Fruit fly (Drosophila melanogaster) whole organism, prepupa: ENCODE data around the gene CG9586.

Source experiments
- CG11294 ChIP-seq: fragments of 200-800 bp; sonication (Bioruptor generic); IDR thresholded peaks from 2 replicates; pipeline ENCODE4 v1.3.6; 2022; ENCODE audit warnings: missing biosample characterization, missing genetic modification characterization
- CG11762 ChIP-seq: fragments of 200-800 bp; sonication (Bioruptor generic); optimal IDR thresholded peaks from 3 replicates; lab custom pipeline; 2016; ENCODE audit warnings: missing biosample characterization, missing genetic modification characterization; ENCODE audit not compliant: insufficient read depth
- CG11902 ChIP-seq: fragments of 200-800 bp; sonication (Bioruptor generic); optimal IDR thresholded peaks from 3 replicates; lab custom pipeline; 2016; ENCODE audit warnings: missing biosample characterization, missing genetic modification characterization
- CG3032 ChIP-seq: fragments of 200-800 bp; optimal IDR thresholded peaks from 2 replicates; lab custom pipeline; 2019; ENCODE audit warnings: missing biosample characterization, mild to moderate bottlenecking, missing genetic modification characterization, moderate library complexity
- CG32006 ChIP-seq: fragments of 200-800 bp; sonication (Bioruptor generic); optimal IDR thresholded peaks from 3 replicates; lab custom pipeline; 2017; ENCODE audit warnings: missing biosample characterization, mild to moderate bottlenecking, missing genetic modification characterization
- CG34406 ChIP-seq: fragments of 200-800 bp; sonication (Bioruptor generic); optimal IDR thresholded peaks from 3 replicates; lab custom pipeline; 2016; ENCODE audit warnings: missing biosample characterization, missing genetic modification characterization
- CG4318 ChIP-seq: fragments of 200-800 bp; sonication (Bioruptor generic); optimal IDR thresholded peaks from 3 replicates; lab custom pipeline; 2017; ENCODE audit warnings: missing biosample characterization, mild to moderate bottlenecking, missing genetic modification characterization
- CG6163 ChIP-seq: fragments of 200-800 bp; sonication (Bioruptor generic); IDR thresholded peaks from 3 replicates; pipeline ENCODE4 v1.3.6; 2022; ENCODE audit warnings: missing biosample characterization, missing genetic modification characterization
- CG6276 ChIP-seq: fragments of 200-800 bp; sonication (Bioruptor generic); optimal IDR thresholded peaks from 2 replicates; lab custom pipeline; 2017; ENCODE audit warnings: missing biosample characterization, mild to moderate bottlenecking, missing genetic modification characterization
- CG6792 ChIP-seq: fragments of 200-800 bp; sonication (Bioruptor generic); optimal IDR thresholded peaks from 3 replicates; lab custom pipeline; 2016; ENCODE audit warnings: missing biosample characterization, missing genetic modification characterization
- CG6808 ChIP-seq: fragments of 200-800 bp; sonication (Bioruptor generic); optimal IDR thresholded peaks from 3 replicates; lab custom pipeline; 2017; ENCODE audit warnings: missing biosample characterization, missing genetic modification characterization, mild to moderate bottlenecking, moderate library complexity, missing genetic modification reagents
- CG8119 ChIP-seq: fragments of 200-800 bp; sonication (Bioruptor generic); IDR thresholded peaks from 3 replicates; pipeline ENCODE4 v1.3.6; 2022; ENCODE audit warnings: missing biosample characterization, missing genetic modification characterization
- CG8319 ChIP-seq: fragments of 200-800 bp; sonication (Bioruptor generic); optimal IDR thresholded peaks from 3 replicates; lab custom pipeline; 2016; ENCODE audit warnings: missing biosample characterization, missing genetic modification characterization
- CG8632 ChIP-seq: fragments of 200-800 bp; sonication (Bioruptor generic); optimal IDR thresholded peaks from 3 replicates; lab custom pipeline; 2016; ENCODE audit warnings: missing biosample characterization, missing genetic modification characterization
- CG9139 ChIP-seq: fragments of 200-800 bp; sonication (Bioruptor generic); optimal IDR thresholded peaks from 3 replicates; lab custom pipeline; 2017; ENCODE audit warnings: missing biosample characterization, mild to moderate bottlenecking, missing genetic modification characterization
- Eip75B ChIP-seq: fragments of 200-800 bp; sonication (Bioruptor generic); optimal IDR thresholded peaks from 3 replicates; lab custom pipeline; 2016; ENCODE audit warnings: missing biosample characterization, missing genetic modification characterization
- Eip78C ChIP-seq: fragments of 200-800 bp; sonication (Bioruptor generic); peaks from one replicate; lab custom pipeline; 2016; ENCODE audit warnings: missing biosample characterization, missing genetic modification characterization
- Eip93F ChIP-seq: fragments of 200-800 bp; sonication (Bioruptor generic); optimal IDR thresholded peaks from 2 replicates; lab custom pipeline; 2016; ENCODE audit warnings: missing biosample characterization, mild to moderate bottlenecking, missing genetic modification characterization
- Ets21C ChIP-seq: fragments of 200-800 bp; sonication (Bioruptor generic); optimal IDR thresholded peaks from 3 replicates; lab custom pipeline; 2016; ENCODE audit warnings: missing biosample characterization, missing genetic modification characterization
- Gug ChIP-seq: fragments of 200-800 bp; sonication (Bioruptor generic); IDR thresholded peaks from 2 replicates; pipeline ENCODE4 v1.3.6; 2022; ENCODE audit warnings: missing biosample characterization, missing genetic modification characterization
- Hr4 ChIP-seq: fragments of 200-800 bp; sonication (Bioruptor generic); optimal IDR thresholded peaks from 3 replicates; lab custom pipeline; 2016; ENCODE audit warnings: missing biosample characterization, missing genetic modification characterization
- Lpt ChIP-seq: fragments of 200-800 bp; sonication (Bioruptor generic); optimal IDR thresholded peaks from 3 replicates; lab custom pipeline; 2016; ENCODE audit warnings: missing biosample characterization, missing genetic modification characterization
- Met ChIP-seq: fragments of 200-800 bp; sonication (Bioruptor generic); optimal IDR thresholded peaks from 3 replicates; lab custom pipeline; 2016; ENCODE audit warnings: missing biosample characterization, missing genetic modification characterization
- Sox14 ChIP-seq: fragments of 200-800 bp; sonication (Bioruptor generic); optimal IDR thresholded peaks from 3 replicates; lab custom pipeline; 2016; ENCODE audit warnings: missing biosample characterization, missing genetic modification characterization
- acj6 ChIP-seq: fragments of 200-800 bp; sonication (Bioruptor generic); optimal IDR thresholded peaks from 3 replicates; lab custom pipeline; 2016; ENCODE audit warnings: missing biosample characterization, missing genetic modification characterization
- dsx ChIP-seq: fragments of 200-800 bp; optimal IDR thresholded peaks from 3 replicates; lab custom pipeline; 2019; ENCODE audit warnings: missing biosample characterization, mild to moderate bottlenecking, missing genetic modification characterization, moderate library complexity; ENCODE audit not compliant: poor library complexity, severe bottlenecking
- eg ChIP-seq: fragments of 200-800 bp; sonication (Bioruptor generic); IDR thresholded peaks from 3 replicates; pipeline ENCODE4 v1.3.6; 2022; ENCODE audit warnings: missing biosample characterization, missing genetic modification characterization
- esn ChIP-seq: fragments of 200-800 bp; sonication (Bioruptor generic); optimal IDR thresholded peaks from 2 replicates; lab custom pipeline; 2016; ENCODE audit warnings: missing biosample characterization, mild to moderate bottlenecking, missing genetic modification characterization, moderate library complexity
- fd59A ChIP-seq: fragments of 200-800 bp; sonication (Bioruptor generic); optimal IDR thresholded peaks from 2 replicates; lab custom pipeline; 2017; ENCODE audit warnings: missing biosample characterization, mild to moderate bottlenecking, missing genetic modification characterization, missing genetic modification reagents
- fkh ChIP-seq: fragments of 200-800 bp; sonication (Bioruptor generic); optimal IDR thresholded peaks from 3 replicates; lab custom pipeline; 2017; ENCODE audit warnings: missing biosample characterization, mild to moderate bottlenecking, missing genetic modification characterization, moderate library complexity
- lz ChIP-seq: fragments of 200-800 bp; sonication (Bioruptor generic); optimal IDR thresholded peaks from 3 replicates; lab custom pipeline; 2016; ENCODE audit warnings: missing biosample characterization, missing genetic modification characterization
- net ChIP-seq: fragments of 200-800 bp; sonication (Bioruptor generic); optimal IDR thresholded peaks from 3 replicates; lab custom pipeline; 2016; ENCODE audit warnings: missing biosample characterization, missing genetic modification characterization
- salr ChIP-seq, 2 experiments: fragments of 200-800 bp; sonication (Bioruptor generic); optimal IDR thresholded peaks; 3 replicates each; lab custom pipeline; 2016 to 2018; ENCODE audit warnings: missing biosample characterization in 2 of 2, missing genetic modification characterization in 2 of 2, mild to moderate bottlenecking in 1 of 2
- spab ChIP-seq: fragments of 200-800 bp; sonication (Bioruptor generic); optimal IDR thresholded peaks from 2 replicates; lab custom pipeline; 2017; ENCODE audit warnings: missing biosample characterization, mild to moderate bottlenecking, missing genetic modification characterization, missing genetic modification reagents
- ss ChIP-seq, 2 experiments: fragments of 200-800 bp; sonication (Bioruptor generic); optimal IDR thresholded peaks; 2 replicates in 1 of 2; 3 replicates in 1 of 2; lab custom pipeline; 2017 to 2018; ENCODE audit warnings: mild to moderate bottlenecking in 2 of 2, missing biosample characterization in 2 of 2, missing genetic modification characterization in 2 of 2, moderate library complexity in 1 of 2
- svp ChIP-seq: fragments of 200-800 bp; sonication (Bioruptor generic); peaks from one replicate; lab custom pipeline; 2016; ENCODE audit warnings: missing biosample characterization, missing genetic modification characterization
- vri ChIP-seq: fragments of 200-800 bp; sonication (Bioruptor generic); optimal IDR thresholded peaks from 3 replicates; lab custom pipeline; 2016; ENCODE audit warnings: missing biosample characterization, mild to moderate bottlenecking, missing genetic modification characterization

Gene CG9586

DNA sequence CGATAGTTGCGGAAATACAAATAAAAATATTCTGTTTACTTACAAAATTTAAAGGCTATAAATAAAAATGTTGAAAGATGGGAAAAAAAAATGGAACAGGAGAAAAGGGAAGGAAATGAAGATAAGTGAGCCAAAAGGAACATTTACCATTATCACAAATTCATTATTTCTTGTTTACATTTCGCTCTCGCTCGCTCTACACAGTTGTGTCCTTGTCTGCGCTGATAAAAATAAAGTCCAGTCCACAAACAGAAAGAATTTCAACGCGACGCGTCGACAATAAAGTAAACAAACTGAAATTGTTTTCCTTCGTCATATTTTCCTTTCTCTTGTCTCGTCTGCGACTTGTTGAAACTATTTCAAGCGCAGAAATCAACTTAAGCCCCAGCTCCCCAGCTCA, 23.0 kb upstream of the CG9586 start (continued):
- no peak for TF ChIP-seq Ets21C (GFP tag; lab: Kevin White, UChicago)
- TF ChIP-seq CG6276 = no peak
- TF ChIP-seq Hr4 (GFP tag; lab: Kevin White, UChicago) = no peak
- no peak for TF ChIP-seq CG8119 (GFP tag; lab: Robert Waterston, UW)
- TF ChIP-seq CG8632 (GFP tag; lab: Kevin White, UChicago) = no peak
- no peak for TF ChIP-seq CG3032 (tag; lab: Kevin White, UChicago)
- TF ChIP-seq net (GFP tag; lab: Kevin White, UChicago) = no peak

- TF ChIP-seq CG6163 (peak; percentile 45; the same call in 1 of the 3 replicates), vri (GFP tag; lab: Kevin White, UChicago) (peak; percentile 64), CG32006 (GFP tag; lab: Kevin White, UChicago) (no peak), svp (no peak), fkh (no peak)
Observed at dm6 chr2L:9188855-9189254, 22.5 kb upstream of the CG9586 start.

- no peak for TF ChIP-seq CG11294
- peak; percentile 8 for TF ChIP-seq Eip75B
- TF ChIP-seq eg (GFP tag; lab: Robert Waterston, UW) = no peak
- TF ChIP-seq CG6808 = no peak
- no peak for TF ChIP-seq CG9139 (GFP tag; lab: Kevin White, UChicago)
- TF ChIP-seq Eip93F = no peak
- peak; percentile 58 for TF ChIP-seq Eip78C (GFP tag; lab: Kevin White, UChicago)
- TF ChIP-seq CG4318 (GFP tag; lab: Kevin White, UChicago) = no peak
- TF ChIP-seq fkh = peak; percentile 51
- TF ChIP-seq acj6 (GFP tag; lab: Kevin White, UChicago) = no peak
Observed at dm6 chr2L:9187524-9187923, 21.2 kb upstream of the CG9586 start.

DNA sequence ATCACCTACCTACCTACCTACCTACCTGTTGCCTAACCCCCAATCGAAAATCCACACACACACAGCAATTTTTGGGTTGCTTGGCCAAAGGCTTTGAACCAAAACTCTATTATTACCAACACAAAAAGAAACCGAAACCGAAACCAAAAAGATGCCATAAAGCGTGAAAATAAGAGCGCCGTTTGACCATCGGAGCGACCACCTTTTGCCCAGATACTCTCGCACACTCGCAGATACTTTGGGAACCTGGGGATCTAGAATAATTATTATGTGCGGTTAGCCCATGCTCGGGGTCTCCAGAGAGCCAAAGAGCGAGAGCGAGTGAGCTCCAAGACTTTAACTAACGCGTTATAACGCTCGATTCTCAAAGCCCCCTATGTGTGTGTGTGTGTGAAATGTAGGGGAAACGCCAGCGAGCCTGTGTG, 16.2 kb upstream of the CG9586 start:
- TF ChIP-seq CG11902 = no peak
- TF ChIP-seq CG34406 (GFP tag; lab: Kevin White, UChicago) = no peak
- no peak for TF ChIP-seq Ets21C (GFP tag; lab: Kevin White, UChicago)
- TF ChIP-seq vri (GFP tag; lab: Kevin White, UChicago) = peak; percentile 71
- no peak for TF ChIP-seq CG4318 (GFP tag; lab: Kevin White, UChicago)

- TF ChIP-seq CG32006 (GFP tag; lab: Kevin White, UChicago) = no peak
- TF ChIP-seq fkh = peak; percentile 11
- no peak for TF ChIP-seq Eip75B
- TF ChIP-seq Lpt (GFP tag; lab: Kevin White, UChicago) = no peak
- no peak for TF ChIP-seq CG8119 (GFP tag; lab: Robert Waterston, UW)
- TF ChIP-seq CG11762 (GFP tag; lab: Kevin White, UChicago) = no peak
Observed at dm6 chr2L:9181674-9182073, 15.4 kb upstream of the CG9586 start.

dm6 chr2L:9179285-9179684, 13.0 kb upstream of the CG9586 start:
- TF ChIP-seq Eip93F (peak; percentile 56), ss (GFP tag; optimal IDR thresholded peaks at IDR 0.05; lab: Kevin White, UChicago) (peak in 1 of 2 experiments; percentile 5), vri (GFP tag; lab: Kevin White, UChicago) (peak; percentile 81), CG6276 (peak; percentile 40), CG8119 (GFP tag; lab: Robert Waterston, UW) (no peak), fkh (peak; percentile 5), Eip78C (GFP tag; lab: Kevin White, UChicago) (no peak)

DNA sequence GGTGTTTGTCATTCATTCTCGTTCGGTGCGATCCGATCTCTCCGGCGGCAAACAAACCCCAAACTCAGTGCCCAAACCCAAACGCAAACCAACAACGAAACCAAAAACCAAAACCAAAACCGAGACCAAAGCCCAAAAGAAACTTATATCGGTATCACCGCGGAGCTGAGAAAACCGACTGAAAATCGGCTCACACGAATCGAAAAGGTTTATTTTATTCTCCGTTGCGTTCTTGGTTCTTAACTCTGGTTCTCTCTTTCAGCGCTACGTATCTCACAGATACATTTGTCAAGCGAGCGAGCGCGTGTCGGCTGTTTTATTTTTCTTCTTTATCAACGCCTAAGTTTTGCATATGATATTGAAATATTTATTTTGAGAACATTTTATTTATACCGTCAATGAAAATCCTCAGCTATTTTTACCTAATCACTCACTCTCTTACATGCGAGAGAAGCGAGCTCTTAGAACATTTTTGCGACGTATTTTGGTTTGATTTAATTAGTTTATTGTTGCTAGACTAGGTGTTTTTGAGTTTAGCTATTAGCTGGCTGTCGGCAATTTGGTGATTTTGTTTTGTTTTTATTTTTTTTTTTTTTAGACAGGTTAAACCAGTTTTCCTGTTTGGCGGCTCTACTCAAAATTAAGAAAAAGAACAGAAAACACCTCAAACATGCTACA, 12.3 kb upstream of the CG9586 start:
- TF ChIP-seq spab (no peak), Met (GFP tag; lab: Kevin White, UChicago) (no peak), fkh (peak; percentile 64), Sox14 (GFP tag; lab: Kevin White, UChicago) (no peak), CG8319 (GFP tag; lab: Kevin White, UChicago) (no peak), esn (GFP tag; lab: Kevin White, UChicago) (no peak), CG6792 (GFP tag; lab: Kevin White, UChicago) (no peak), CG11762 (GFP tag; lab: Kevin White, UChicago) (no peak), CG4318 (GFP tag; lab: Kevin White, UChicago) (no peak), vri (GFP tag; lab: Kevin White, UChicago) (peak; percentile 42), fd59A (no peak), Gug (GFP tag; lab: Robert Waterston, UW) (no peak), dsx (GFP tag; lab: Kevin White, UChicago) (no peak), salr (GFP tag; optimal IDR thresholded peaks at IDR 0.05; lab: Kevin White, UChicago) (no peak), lz (GFP tag; lab: Kevin White, UChicago) (no peak), CG8119 (GFP tag; lab: Robert Waterston, UW) (no peak), CG6276 (no peak), acj6 (GFP tag; lab: Kevin White, UChicago) (no peak)
